Worm (Caenorhabditis elegans) whole organism, L4 larva: ENCODE measurements around the gene hlh-29.

Experiments
- D1046.2 ChIP-seq: fragments of 200-800 bp; sonication (Bioruptor generic); IDR thresholded peaks from 2 replicates; pipeline ENCODE4 v1.3.6; 2022; ENCODE audit warnings: missing genetic modification characterization, missing compliant biosample characterization
- F26F4.8 ChIP-seq: fragments of 200-800 bp; sonication (Bioruptor generic); conservative IDR thresholded peaks from 2 replicates; pipeline ENCODE4 v1.3.6; 2022; ENCODE audit warnings: missing genetic modification characterization, missing compliant biosample characterization
- F49E8.2 ChIP-seq: sonication (generic microtip); optimal IDR thresholded peaks from 2 replicates; lab custom pipeline; 2016; ENCODE audit warnings: missing compliant biosample characterization, mild to moderate bottlenecking, missing genetic modification characterization, borderline replicate concordance
- T20F7.1 ChIP-seq: fragments of 200-800 bp; sonication (Bioruptor generic); optimal IDR thresholded peaks from 2 replicates; lab custom pipeline; 2018; ENCODE audit warnings: mild to moderate bottlenecking, missing genetic modification characterization, missing compliant biosample characterization
- T26A8.4 ChIP-seq: fragments of 200-800 bp; sonication (Bioruptor generic); IDR thresholded peaks from 2 replicates; pipeline ENCODE4 v1.3.6; 2022; ENCODE audit warnings: missing genetic modification characterization, missing compliant biosample characterization
- ZK546.5 ChIP-seq, 2 experiments: sonication (generic microtip); optimal IDR thresholded peaks; 2 replicates each; lab custom pipeline; 2017; ENCODE audit warnings: missing biosample characterization in 2 of 2, missing genetic modification characterization in 2 of 2
- aha-1 ChIP-seq: fragments of 150-350 bp; peaks from one replicate; lab custom pipeline; 2014; ENCODE audit warnings: missing biosample characterization, missing genetic modification characterization
- ama-1 ChIP-seq: fragments of 150-350 bp; optimal IDR thresholded peaks from 2 replicates; lab custom pipeline; 2014; ENCODE audit warnings: inconsistent platforms, mixed read lengths
- ces-1 ChIP-seq: fragments of 150-350 bp; sonication (generic microtip); optimal IDR thresholded peaks from 4 replicates; lab custom pipeline; 2014; ENCODE audit warnings: missing biosample characterization, missing genetic modification reagents, missing genetic modification characterization
- ctbp-1 ChIP-seq: fragments of 200-800 bp; sonication (Bioruptor generic); IDR thresholded peaks from 2 replicates; pipeline ENCODE4 v1.3.6; 2022; ENCODE audit warnings: missing genetic modification reagents, missing genetic modification characterization, missing compliant biosample characterization
- daf-12 ChIP-seq: fragments of 150-350 bp; optimal IDR thresholded peaks from 2 replicates; lab custom pipeline; 2014; ENCODE audit warnings: missing biosample characterization, missing genetic modification reagents, missing genetic modification characterization
- daf-16 ChIP-seq, 3 experiments: sonication (generic microtip); optimal IDR thresholded peaks; 2 replicates each; lab custom pipeline; 2016 to 2017; ENCODE audit warnings: missing genetic modification characterization in 3 of 3, missing genetic modification reagents in 3 of 3, mild to moderate bottlenecking in 2 of 3, missing compliant biosample characterization in 2 of 3, missing biosample characterization in 1 of 3, moderate library complexity in 1 of 3
- dmd-6 ChIP-seq: fragments of 200-800 bp; sonication (Bioruptor generic); IDR thresholded peaks from 2 replicates; pipeline ENCODE4 v1.3.6; 2022; ENCODE audit warnings: missing genetic modification reagents, missing genetic modification characterization, missing compliant biosample characterization
- dmd-9 ChIP-seq: fragments of 200-800 bp; sonication (Bioruptor generic); IDR thresholded peaks from 2 replicates; pipeline ENCODE4 v1.3.6; 2022; ENCODE audit warnings: missing genetic modification reagents, missing genetic modification characterization, missing compliant biosample characterization
- egl-27 ChIP-seq: sonication (generic microtip); optimal IDR thresholded peaks from 3 replicates; lab custom pipeline; 2017; ENCODE audit warnings: missing biosample characterization, missing genetic modification reagents, missing genetic modification characterization
- egl-43 ChIP-seq: fragments of 200-800 bp; sonication (Bioruptor generic); IDR thresholded peaks from 2 replicates; pipeline ENCODE4 v1.3.6; 2022; ENCODE audit warnings: missing genetic modification reagents, missing genetic modification characterization, missing compliant biosample characterization
- fkh-10 ChIP-seq: fragments of 150-350 bp; optimal IDR thresholded peaks from 2 replicates; lab custom pipeline; 2014; ENCODE audit warnings: missing biosample characterization, missing genetic modification reagents, missing genetic modification characterization
- fos-1 ChIP-seq: fragments of 150-350 bp; optimal IDR thresholded peaks from 2 replicates; lab custom pipeline; 2014; ENCODE audit warnings: missing biosample characterization, missing genetic modification characterization
- hlh-11 ChIP-seq: fragments of 200-800 bp; sonication (Bioruptor generic); optimal IDR thresholded peaks from 2 replicates; lab custom pipeline; 2018; ENCODE audit warnings: mild to moderate bottlenecking, missing genetic modification characterization, missing compliant biosample characterization
- hlh-30 ChIP-seq: sonication (generic microtip); optimal IDR thresholded peaks from 2 replicates; lab custom pipeline; 2017; ENCODE audit warnings: antibody characterized with exemption, mild to moderate bottlenecking, missing genetic modification characterization, missing compliant biosample characterization; ENCODE audit not compliant: insufficient read depth
- jun-1 ChIP-seq: fragments of 150-350 bp; optimal IDR thresholded peaks from 2 replicates; lab custom pipeline; 2014; ENCODE audit warnings: missing biosample characterization, missing genetic modification reagents, missing genetic modification characterization
- lim-7 ChIP-seq: fragments of 200-800 bp; sonication (Bioruptor generic); IDR thresholded peaks from 2 replicates; pipeline ENCODE4 v1.3.6; 2022; ENCODE audit warnings: missing genetic modification characterization, missing compliant biosample characterization
- lin-1 ChIP-seq: fragments of 200-800 bp; sonication (Bioruptor generic); IDR thresholded peaks from 2 replicates; pipeline ENCODE4 v1.3.6; 2022; ENCODE audit warnings: missing genetic modification reagents, missing genetic modification characterization, missing compliant biosample characterization
- lin-15B ChIP-seq: fragments of 150-350 bp; sonication (generic microtip); optimal IDR thresholded peaks from 3 replicates; lab custom pipeline; 2014; ENCODE audit warnings: missing biosample characterization, missing genetic modification characterization
- lin-29 ChIP-seq: fragments of 200-800 bp; sonication (Bioruptor generic); IDR thresholded peaks from 2 replicates; pipeline ENCODE4 v1.3.6; 2022; ENCODE audit warnings: missing genetic modification reagents, missing genetic modification characterization, missing compliant biosample characterization
- lin-39 ChIP-seq: fragments of 150-350 bp; optimal IDR thresholded peaks from 2 replicates; lab custom pipeline; 2014; ENCODE audit warnings: missing biosample characterization, missing genetic modification reagents, missing genetic modification characterization
- lsy-2 ChIP-seq, 2 experiments: fragments of 150-350 bp in 1 of 2; sonication (generic microtip) in 1 of 2; optimal IDR thresholded peaks; 2 replicates each; lab custom pipeline; 2014 to 2017; ENCODE audit warnings: missing biosample characterization in 2 of 2, missing genetic modification characterization in 2 of 2
- madf-5 ChIP-seq, 2 experiments: fragments of 200-800 bp; sonication (Bioruptor generic); IDR thresholded peaks; 2 replicates each; pipeline ENCODE4 v1.3.6; 2022; ENCODE audit warnings: missing compliant biosample characterization in 2 of 2, missing genetic modification characterization in 2 of 2
- mdl-1 ChIP-seq, 2 experiments: fragments of 150-350 bp in 1 of 2; sonication (generic microtip) in 1 of 2; optimal IDR thresholded peaks; 2 replicates each; lab custom pipeline; 2014 to 2017; ENCODE audit warnings: missing biosample characterization in 2 of 2, missing genetic modification characterization in 2 of 2
- mep-1 ChIP-seq: fragments of 150-350 bp; sonication (generic microtip); optimal IDR thresholded peaks from 3 replicates; lab custom pipeline; 2014; ENCODE audit warnings: missing biosample characterization, missing genetic modification characterization
- mes-2 ChIP-seq: sonication (generic microtip); optimal IDR thresholded peaks from 2 replicates; lab custom pipeline; 2016; ENCODE audit warnings: missing genotype, mild to moderate bottlenecking, missing genetic modification characterization, missing compliant biosample characterization; ENCODE audit not compliant: poor library complexity, severe bottlenecking
- mxl-2 ChIP-seq: fragments of 200-800 bp; sonication (Bioruptor generic); conservative IDR thresholded peaks from 2 replicates; pipeline ENCODE4 v1.3.6; 2022; ENCODE audit warnings: missing genetic modification reagents, missing genetic modification characterization, missing compliant biosample characterization
- nhr-10 ChIP-seq: fragments of 150-350 bp; optimal IDR thresholded peaks from 2 replicates; lab custom pipeline; 2014; ENCODE audit warnings: missing biosample characterization, missing genetic modification characterization
- nhr-102 ChIP-seq: sonication (generic microtip); optimal IDR thresholded peaks from 2 replicates; lab custom pipeline; 2016; ENCODE audit warnings: mild to moderate bottlenecking, missing genetic modification characterization, moderate library complexity, missing compliant biosample characterization
- nhr-25 ChIP-seq: sonication (generic microtip); optimal IDR thresholded peaks from 2 replicates; lab custom pipeline; 2017; ENCODE audit warnings: missing genetic modification characterization, mild to moderate bottlenecking, missing compliant biosample characterization, antibody characterized with exemption, moderate library complexity, borderline replicate concordance; ENCODE audit not compliant: insufficient read depth
- nhr-76 ChIP-seq: fragments of 150-350 bp; optimal IDR thresholded peaks from 2 replicates; lab custom pipeline; 2014; ENCODE audit warnings: missing biosample characterization, missing genetic modification characterization
- sdz-12 ChIP-seq: fragments of 200-800 bp; sonication (Bioruptor generic); optimal IDR thresholded peaks from 2 replicates; lab custom pipeline; 2018; ENCODE audit warnings: mild to moderate bottlenecking, missing genetic modification characterization, missing compliant biosample characterization
- set-16 ChIP-seq: fragments of 200-800 bp; sonication (Bioruptor generic); IDR thresholded peaks from 2 replicates; pipeline ENCODE4 v1.3.6; 2022; ENCODE audit warnings: missing genetic modification reagents, missing genetic modification characterization, missing compliant biosample characterization
- snpc-1.2 ChIP-seq: fragments of 200-800 bp; sonication (Bioruptor generic); IDR thresholded peaks from 2 replicates; pipeline ENCODE4 v1.3.6; 2022; ENCODE audit warnings: missing genetic modification reagents, missing genetic modification characterization, missing compliant biosample characterization
- spr-1 ChIP-seq: sonication (generic microtip); optimal IDR thresholded peaks from 2 replicates; lab custom pipeline; 2016; ENCODE audit warnings: mild to moderate bottlenecking, missing genetic modification characterization, missing compliant biosample characterization
- tra-1 ChIP-seq: fragments of 200-800 bp; sonication (Bioruptor generic); IDR thresholded peaks from 2 replicates; pipeline ENCODE4 v1.3.6; 2022; ENCODE audit warnings: missing genetic modification reagents, missing genetic modification characterization, missing compliant biosample characterization
- unc-130 ChIP-seq: sonication (generic microtip); optimal IDR thresholded peaks from 2 replicates; lab custom pipeline; 2016; ENCODE audit warnings: missing genetic modification reagents, missing genetic modification characterization, missing compliant biosample characterization
- unc-39 ChIP-seq: sonication (generic microtip); optimal IDR thresholded peaks from 2 replicates; lab custom pipeline; 2017; ENCODE audit warnings: missing biosample characterization, missing genetic modification characterization
- unc-62 ChIP-seq, 3 experiments: fragments of 150-350 bp in 1 of 3; sonication (generic microtip); optimal IDR thresholded peaks in 2 of 3; peaks in 1 of 3; 1 replicate in 1 of 3; 2 replicates in 2 of 3; lab custom pipeline; 2014 to 2017; ENCODE audit warnings: missing biosample characterization in 3 of 3, missing genetic modification characterization in 3 of 3, missing genetic modification reagents in 3 of 3, missing genotype in 1 of 3
- zfp-3 ChIP-seq: fragments of 200-800 bp; sonication (Bioruptor generic); conservative IDR thresholded peaks from 2 replicates; pipeline ENCODE4 v1.3.6; 2022; ENCODE audit warnings: missing genetic modification reagents, missing genetic modification characterization, missing compliant biosample characterization
- zip-2 ChIP-seq: fragments of 150-350 bp; optimal IDR thresholded peaks from 2 replicates; lab custom pipeline; 2014; ENCODE audit warnings: missing biosample characterization, missing genetic modification characterization
- ztf-11 ChIP-seq: fragments of 150-350 bp; optimal IDR thresholded peaks from 2 replicates; lab custom pipeline; 2014; ENCODE audit warnings: missing biosample characterization, missing genetic modification characterization

Gene hlh-29

DNA sequence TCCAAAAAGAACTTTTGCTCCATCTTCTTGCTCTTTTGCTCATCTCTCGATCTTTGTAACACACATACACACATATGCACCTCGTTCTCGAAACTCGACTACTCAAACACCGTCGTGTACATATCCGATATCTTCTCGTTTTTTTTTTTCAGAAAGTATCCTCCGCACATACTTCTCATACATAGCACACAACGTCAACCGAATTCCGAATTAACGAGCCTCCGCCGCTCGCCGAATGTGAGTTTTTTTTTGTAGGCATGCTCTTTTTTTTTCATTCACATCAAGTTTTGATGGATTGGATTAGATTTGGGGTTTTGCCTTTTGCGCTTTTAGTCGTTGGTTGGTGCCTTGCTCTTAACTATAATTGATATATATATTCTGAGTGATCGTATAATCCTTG lies 30.1 kb downstream of the hlh-29 start:
- TF ChIP-seq fkh-10 (GFP tag; lab: Kevin White, UChicago) (peak; percentile 25), ces-1 (GFP tag; lab: Kevin White, UChicago) (no peak), zip-2 (no peak), ctbp-1 (GFP tag; lab: Robert Waterston, UW) (peak; percentile 60), unc-62 (GFP tag; optimal IDR thresholded peaks at IDR 0.05 in 1 of 2; lab: Kevin White, UChicago) (no peak), unc-62 (tag; optimal IDR thresholded peaks at IDR 0.05; lab: Kevin White, UChicago) (no peak), ama-1 (lab: Kevin White, UChicago) (no peak)

DNA sequence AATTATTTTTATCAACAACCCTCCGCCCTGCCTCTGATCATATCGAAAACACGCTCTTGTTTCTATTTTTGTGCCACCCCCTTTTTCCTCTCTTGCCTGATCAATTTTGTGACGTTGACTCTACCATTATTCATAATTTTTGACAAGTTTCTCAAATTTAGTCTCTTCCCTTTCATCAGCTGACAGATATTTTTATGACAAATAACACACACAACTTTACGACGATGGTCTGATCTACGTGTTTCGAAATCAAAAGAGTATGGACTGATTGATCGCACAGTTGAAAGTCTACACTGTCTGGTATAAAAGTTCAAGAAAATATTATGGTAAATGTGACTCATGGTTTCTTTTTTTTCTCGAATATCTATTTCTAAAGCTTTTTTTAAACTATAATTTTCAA lies 30.6 kb downstream of the hlh-29 start:
- no peak for TF ChIP-seq zfp-3
- peak in 1 of 2 experiments; percentile 39 for TF ChIP-seq unc-62 (GFP tag; optimal IDR thresholded peaks at IDR 0.05 in 1 of 2; lab: Kevin White, UChicago)
- no peak for TF ChIP-seq unc-62 (tag; optimal IDR thresholded peaks at IDR 0.05; lab: Kevin White, UChicago)
- peak; percentile 0 for TF ChIP-seq hlh-30 (tag; lab: Kevin White, UChicago)
- no peak for TF ChIP-seq mep-1

DNA sequence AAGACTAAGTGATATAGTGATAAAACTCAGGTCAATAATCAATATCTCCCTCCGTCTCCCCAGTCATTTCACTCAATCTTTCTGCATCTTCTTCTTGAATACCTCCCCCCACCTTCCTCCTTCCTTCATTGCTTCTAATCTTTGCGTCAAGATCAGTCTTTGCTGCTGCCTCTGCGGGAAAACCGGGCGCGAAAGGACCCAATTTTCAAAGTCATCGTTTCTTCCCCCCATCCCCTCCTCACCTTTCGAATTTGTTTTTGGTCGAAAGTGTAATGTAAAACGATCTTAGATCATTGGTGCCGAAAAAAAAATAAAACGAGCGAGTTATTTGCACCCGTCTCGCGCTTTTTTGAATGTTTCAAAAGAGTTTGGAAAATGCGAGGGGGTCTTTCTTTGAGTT lies 31.5 kb downstream of the hlh-29 start:
- TF ChIP-seq madf-5 (GFP tag; IDR thresholded peaks at IDR 0.05; lab: Robert Waterston, UW), result no peak
- no peak for TF ChIP-seq jun-1
- peak in 1 of 2 experiments; percentile 2 for TF ChIP-seq lsy-2 (tag; optimal IDR thresholded peaks at IDR 0.05; lab: Kevin White, UChicago)
- TF ChIP-seq D1046.2 (GFP tag; lab: Robert Waterston, UW), result no peak
- TF ChIP-seq snpc-1.2 (GFP tag; lab: Robert Waterston, UW), result no peak
- TF ChIP-seq unc-39 (tag; lab: Kevin White, UChicago), result no peak
- TF ChIP-seq lim-7, result no peak
- no peak for TF ChIP-seq mes-2
- no peak for TF ChIP-seq spr-1 (tag; lab: Kevin White, UChicago)
- TF ChIP-seq aha-1 (tag; lab: Kevin White, UChicago), result peak; percentile 16
- TF ChIP-seq hlh-11 (tag; lab: Kevin White, UChicago), result peak; percentile 34
- no peak for TF ChIP-seq dmd-9 (GFP tag; lab: Robert Waterston, UW)
- no peak for TF ChIP-seq ztf-11 (tag; lab: Kevin White, UChicago)
- TF ChIP-seq mxl-2, result no peak
- TF ChIP-seq nhr-10 (tag; lab: Kevin White, UChicago), result no peak
- 0 out of 2 replicates have a peak, but pooled peaks have one; percentile 24 for TF ChIP-seq dmd-6
- TF ChIP-seq unc-130 (GFP tag; lab: Kevin White, UChicago), result no peak
- no peak for TF ChIP-seq sdz-12 (GFP tag; lab: Kevin White, UChicago)
- no peak for TF ChIP-seq egl-27
- no peak for TF ChIP-seq lin-29 (GFP tag; lab: Robert Waterston, UW)
- no peak for TF ChIP-seq lin-15B
- TF ChIP-seq nhr-25 (tag; lab: Kevin White, UChicago), result no peak
- no peak for TF ChIP-seq T26A8.4 (GFP tag; lab: Robert Waterston, UW)
- peak in 1 of 2 experiments; percentile 46 for TF ChIP-seq mdl-1 (tag; optimal IDR thresholded peaks at IDR 0.05; lab: Kevin White, UChicago)
- no peak for TF ChIP-seq tra-1
- no peak for TF ChIP-seq fos-1 (tag; lab: Kevin White, UChicago)
- TF ChIP-seq daf-12 (tag; lab: Kevin White, UChicago), result no peak
- no peak for TF ChIP-seq F26F4.8 (GFP tag; lab: Robert Waterston, UW)
- no peak for TF ChIP-seq T20F7.1 (GFP tag; lab: Kevin White, UChicago)
- TF ChIP-seq F49E8.2, result no peak
- TF ChIP-seq lin-1, result no peak
- TF ChIP-seq set-16 (GFP tag; lab: Robert Waterston, UW), result 0 out of 2 replicates have a peak, but pooled peaks have one; percentile 11
- no peak for TF ChIP-seq daf-16 (GFP tag; optimal IDR thresholded peaks at IDR 0.05; lab: Kevin White, UChicago)
- TF ChIP-seq daf-16 (tag; optimal IDR thresholded peaks at IDR 0.05; lab: Kevin White, UChicago), result no peak
- TF ChIP-seq nhr-76 (tag; lab: Kevin White, UChicago), result no peak
- TF ChIP-seq fkh-10 (GFP tag; lab: Kevin White, UChicago), result no peak
- no peak for TF ChIP-seq ctbp-1 (GFP tag; lab: Robert Waterston, UW)
- no peak for TF ChIP-seq nhr-102 (tag; lab: Kevin White, UChicago)
- no peak for TF ChIP-seq ZK546.5 (tag; optimal IDR thresholded peaks at IDR 0.05; lab: Kevin White, UChicago)
- no peak for TF ChIP-seq lin-39 (tag; lab: Kevin White, UChicago)
- no peak for TF ChIP-seq egl-43
